Worm (Caenorhabditis elegans) whole organism, L4 larva: ENCODE data around the gene tmc-2.

ENCODE experiments used
- ama-1 ChIP-seq: fragments of 150-350 bp; optimal IDR thresholded peaks from 2 replicates; lab custom pipeline; 2014; ENCODE audit warnings: inconsistent platforms, mixed read lengths
- ctbp-1 ChIP-seq: fragments of 200-800 bp; sonication (Bioruptor generic); IDR thresholded peaks from 2 replicates; pipeline ENCODE4 v1.3.6; 2022; ENCODE audit warnings: missing genetic modification reagents, missing genetic modification characterization, missing compliant biosample characterization
- daf-8 ChIP-seq: fragments of 200-800 bp; sonication (Bioruptor generic); IDR thresholded peaks from 2 replicates; pipeline ENCODE4 v1.3.6; 2022; ENCODE audit warnings: missing genetic modification characterization, missing compliant biosample characterization
- madf-5 ChIP-seq, 2 experiments: fragments of 200-800 bp; sonication (Bioruptor generic); IDR thresholded peaks; 2 replicates each; pipeline ENCODE4 v1.3.6; 2022; ENCODE audit warnings: missing compliant biosample characterization in 2 of 2, missing genetic modification characterization in 2 of 2
- nhr-237 ChIP-seq: sonication (generic microtip); optimal IDR thresholded peaks from 2 replicates; lab custom pipeline; 2017; ENCODE audit warnings: missing biosample characterization, missing genetic modification characterization
- pqm-1 ChIP-seq: sonication (generic microtip); optimal IDR thresholded peaks from 2 replicates; lab custom pipeline; 2017; ENCODE audit warnings: missing biosample characterization, missing genetic modification characterization
- unc-130 ChIP-seq: sonication (generic microtip); optimal IDR thresholded peaks from 2 replicates; lab custom pipeline; 2016; ENCODE audit warnings: missing genetic modification reagents, missing genetic modification characterization, missing compliant biosample characterization
- unc-62 ChIP-seq, 3 experiments: fragments of 150-350 bp in 1 of 3; sonication (generic microtip); optimal IDR thresholded peaks in 2 of 3; peaks in 1 of 3; 1 replicate in 1 of 3; 2 replicates in 2 of 3; lab custom pipeline; 2014 to 2017; ENCODE audit warnings: missing biosample characterization in 3 of 3, missing genetic modification characterization in 3 of 3, missing genetic modification reagents in 3 of 3, missing genotype in 1 of 3
- zag-1 ChIP-seq: fragments of 150-350 bp; optimal IDR thresholded peaks from 2 replicates; lab custom pipeline; 2014; ENCODE audit warnings: missing biosample characterization, missing genetic modification characterization

ce11 chrX:9337832-9338231, 34.3 kb downstream of the tmc-2 start:
- no peak for TF ChIP-seq nhr-237 (tag; lab: Kevin White, UChicago)
- peak; percentile 84 for TF ChIP-seq ctbp-1 (GFP tag; lab: Robert Waterston, UW)
- no peak for TF ChIP-seq pqm-1 (tag; lab: Kevin White, UChicago)
- no peak for TF ChIP-seq unc-130 (GFP tag; lab: Kevin White, UChicago)
- TF ChIP-seq unc-62 (GFP tag; optimal IDR thresholded peaks at IDR 0.05 in 1 of 2; lab: Kevin White, UChicago) = peak in 1 of 2 experiments; percentile 73
- no peak for TF ChIP-seq unc-62 (tag; optimal IDR thresholded peaks at IDR 0.05; lab: Kevin White, UChicago)
- TF ChIP-seq ama-1 = no peak
- no peak for TF ChIP-seq daf-8
- 0 out of 4 replicates have a peak, but pooled peaks of 1 of the 2 experiments have one; percentile 58 for TF ChIP-seq madf-5 (GFP tag; IDR thresholded peaks at IDR 0.05; lab: Robert Waterston, UW)
- TF ChIP-seq zag-1 (tag; lab: Kevin White, UChicago) = no peak
